Worm (Caenorhabditis elegans) whole organism, L3 larva: ENCODE results near the gene lgc-1.

Experiments used
- R02D3.7 ChIP-seq: fragments of 150-350 bp; optimal IDR thresholded peaks from 2 replicates; lab custom pipeline; 2014; ENCODE audit warnings: missing biosample characterization, missing genetic modification characterization
- ZK546.5 ChIP-seq: sonication (generic microtip); optimal IDR thresholded peaks from 2 replicates; lab custom pipeline; 2017; ENCODE audit warnings: missing biosample characterization, missing genetic modification characterization
- aly-2 ChIP-seq: fragments of 150-350 bp; optimal IDR thresholded peaks from 2 replicates; lab custom pipeline; 2014; ENCODE audit warnings: missing biosample characterization, missing genetic modification characterization
- ama-1 ChIP-seq: fragments of 150-350 bp; optimal IDR thresholded peaks from 2 replicates; lab custom pipeline; 2018
- ceh-16 ChIP-seq: sonication (generic microtip); optimal IDR thresholded peaks from 2 replicates; lab custom pipeline; 2017; ENCODE audit warnings: missing biosample characterization, missing genetic modification characterization
- ceh-28 ChIP-seq: fragments of 150-350 bp; optimal IDR thresholded peaks from 2 replicates; lab custom pipeline; 2014; ENCODE audit warnings: missing biosample characterization, missing genetic modification reagents, missing genetic modification characterization
- ceh-82 ChIP-seq: fragments of 150-350 bp; optimal IDR thresholded peaks from 2 replicates; lab custom pipeline; 2014; ENCODE audit warnings: missing biosample characterization, missing genetic modification characterization
- ceh-9 ChIP-seq: sonication (generic microtip); optimal IDR thresholded peaks from 2 replicates; lab custom pipeline; 2018; ENCODE audit warnings: missing biosample characterization, missing genetic modification characterization
- daf-12 ChIP-seq: fragments of 150-350 bp; optimal IDR thresholded peaks from 2 replicates; lab custom pipeline; 2014; ENCODE audit warnings: missing biosample characterization, missing genetic modification reagents, missing genetic modification characterization
- egl-27 ChIP-seq: sonication (generic microtip); optimal IDR thresholded peaks from 4 replicates; lab custom pipeline; 2017; ENCODE audit warnings: missing biosample characterization, missing genetic modification reagents, missing genetic modification characterization
- egl-5 ChIP-seq: fragments of 150-350 bp; optimal IDR thresholded peaks from 2 replicates; lab custom pipeline; 2017; ENCODE audit warnings: missing biosample characterization, missing genetic modification reagents, missing genetic modification characterization, inconsistent platforms
- elt-1 ChIP-seq: fragments of 150-350 bp; optimal IDR thresholded peaks from 2 replicates; lab custom pipeline; 2014; ENCODE audit warnings: missing biosample characterization, missing genetic modification characterization
- elt-2 ChIP-seq: sonication (generic microtip); optimal IDR thresholded peaks from 2 replicates; lab custom pipeline; 2016; ENCODE audit warnings: missing genetic modification reagents, mild to moderate bottlenecking, missing genetic modification characterization, missing compliant biosample characterization
- eor-1 ChIP-seq, 2 experiments: fragments of 150-350 bp; optimal IDR thresholded peaks; 2 replicates each; lab custom pipeline; 2014 to 2018; ENCODE audit warnings: missing biosample characterization in 2 of 2, missing genetic modification characterization in 2 of 2
- fkh-10 ChIP-seq: sonication (generic microtip); optimal IDR thresholded peaks from 2 replicates; lab custom pipeline; 2017; ENCODE audit warnings: missing biosample characterization, missing genetic modification reagents, missing genetic modification characterization
- fkh-2 ChIP-seq: fragments of 150-350 bp; optimal IDR thresholded peaks from 2 replicates; lab custom pipeline; 2014; ENCODE audit warnings: missing biosample characterization, missing genetic modification reagents, missing genetic modification characterization
- fos-1 ChIP-seq: fragments of 150-350 bp; optimal IDR thresholded peaks from 2 replicates; lab custom pipeline; 2014; ENCODE audit warnings: missing biosample characterization, missing genetic modification characterization
- hmg-11 ChIP-seq: sonication (generic microtip); optimal IDR thresholded peaks from 2 replicates; lab custom pipeline; 2016; ENCODE audit warnings: missing genetic modification characterization, missing compliant biosample characterization
- lin-15B ChIP-seq: fragments of 150-350 bp; optimal IDR thresholded peaks from 2 replicates; lab custom pipeline; 2014; ENCODE audit warnings: missing biosample characterization, missing genetic modification characterization
- lin-39 ChIP-seq: fragments of 150-350 bp; optimal IDR thresholded peaks from 2 replicates; lab custom pipeline; 2018; ENCODE audit warnings: missing biosample characterization, missing genetic modification reagents, missing genetic modification characterization
- mdl-1 ChIP-seq: fragments of 150-350 bp; optimal IDR thresholded peaks from 2 replicates; lab custom pipeline; 2014; ENCODE audit warnings: missing biosample characterization, missing genetic modification characterization
- mml-1 ChIP-seq: fragments of 150-350 bp; sonication (generic microtip); optimal IDR thresholded peaks from 3 replicates; lab custom pipeline; 2014; ENCODE audit warnings: missing biosample characterization, missing genetic modification characterization
- nfya-1 ChIP-seq: sonication (generic microtip); optimal IDR thresholded peaks from 2 replicates; lab custom pipeline; 2017; ENCODE audit warnings: missing genetic modification characterization, mild to moderate bottlenecking, missing compliant biosample characterization, antibody characterized with exemption, moderate library complexity; ENCODE audit not compliant: insufficient read depth
- nhr-11 ChIP-seq: fragments of 150-350 bp; optimal IDR thresholded peaks from 2 replicates; lab custom pipeline; 2014; ENCODE audit warnings: missing biosample characterization, missing genetic modification characterization
- nhr-12 ChIP-seq: fragments of 150-350 bp; optimal IDR thresholded peaks from 2 replicates; lab custom pipeline; 2014; ENCODE audit warnings: missing biosample characterization, missing genetic modification characterization
- nhr-23 ChIP-seq: fragments of 150-350 bp; optimal IDR thresholded peaks from 2 replicates; lab custom pipeline; 2014; ENCODE audit warnings: missing biosample characterization, missing genetic modification reagents, missing genetic modification characterization
- nhr-237 ChIP-seq: fragments of 150-350 bp; optimal IDR thresholded peaks from 2 replicates; lab custom pipeline; 2014; ENCODE audit warnings: missing biosample characterization, missing genetic modification characterization
- nhr-25 ChIP-seq: sonication (generic microtip); optimal IDR thresholded peaks from 2 replicates; lab custom pipeline; 2017; ENCODE audit warnings: missing biosample characterization, missing genetic modification characterization
- nhr-28 ChIP-seq: fragments of 150-350 bp; optimal IDR thresholded peaks from 2 replicates; lab custom pipeline; 2014; ENCODE audit warnings: missing biosample characterization, missing genetic modification characterization
- nhr-43 ChIP-seq: sonication (generic microtip); optimal IDR thresholded peaks from 2 replicates; lab custom pipeline; 2016; ENCODE audit warnings: mild to moderate bottlenecking, missing genetic modification characterization, missing compliant biosample characterization; ENCODE audit not compliant: poor library complexity, severe bottlenecking
- nhr-67 ChIP-seq: fragments of 150-350 bp; optimal IDR thresholded peaks from 2 replicates; lab custom pipeline; 2014; ENCODE audit warnings: missing biosample characterization, missing genetic modification characterization
- nhr-77 ChIP-seq: fragments of 150-350 bp; optimal IDR thresholded peaks from 2 replicates; lab custom pipeline; 2014; ENCODE audit warnings: missing biosample characterization, missing genetic modification characterization
- pha-4 ChIP-seq: fragments of 150-350 bp; optimal IDR thresholded peaks from 2 replicates; lab custom pipeline; 2014; ENCODE audit warnings: missing biosample characterization, missing genetic modification reagents, missing genetic modification characterization
- pqm-1 ChIP-seq: fragments of 150-350 bp; optimal IDR thresholded peaks from 2 replicates; lab custom pipeline; 2017; ENCODE audit warnings: missing biosample characterization, missing genetic modification characterization, inconsistent platforms
- sea-2 ChIP-seq: fragments of 150-350 bp; sonication (generic microtip); optimal IDR thresholded peaks from 4 replicates; lab custom pipeline; 2014; ENCODE audit warnings: missing biosample characterization, missing genetic modification reagents, missing genetic modification characterization
- skn-1 ChIP-seq: fragments of 150-350 bp; optimal IDR thresholded peaks from 2 replicates; lab custom pipeline; 2014; ENCODE audit warnings: missing biosample characterization, missing genetic modification characterization
- snpc-4 ChIP-seq: fragments of 150-350 bp; optimal IDR thresholded peaks from 2 replicates; lab custom pipeline; 2014; ENCODE audit warnings: missing biosample characterization, missing genetic modification characterization
- tbx-2 ChIP-seq: sonication (generic microtip); optimal IDR thresholded peaks from 2 replicates; lab custom pipeline; 2016; ENCODE audit warnings: mild to moderate bottlenecking, missing genetic modification characterization, missing compliant biosample characterization
- unc-39 ChIP-seq: sonication (generic microtip); optimal IDR thresholded peaks from 4 replicates; lab custom pipeline; 2017; ENCODE audit warnings: missing biosample characterization, missing genetic modification characterization
- unc-62 ChIP-seq: fragments of 150-350 bp; sonication (generic microtip); optimal IDR thresholded peaks from 4 replicates; lab custom pipeline; 2014; ENCODE audit warnings: missing biosample characterization, missing genetic modification reagents, missing genetic modification characterization
- zag-1 ChIP-seq: fragments of 150-350 bp; optimal IDR thresholded peaks from 2 replicates; lab custom pipeline; 2014; ENCODE audit warnings: missing biosample characterization, missing genetic modification characterization
- ztf-11 ChIP-seq: fragments of 150-350 bp; optimal IDR thresholded peaks from 2 replicates; lab custom pipeline; 2014; ENCODE audit warnings: missing biosample characterization, missing genetic modification characterization
- ztf-4 ChIP-seq: fragments of 150-350 bp; optimal IDR thresholded peaks from 2 replicates; lab custom pipeline; 2014; ENCODE audit warnings: missing biosample characterization, missing genetic modification characterization

lgc-1 gene

DNA sequence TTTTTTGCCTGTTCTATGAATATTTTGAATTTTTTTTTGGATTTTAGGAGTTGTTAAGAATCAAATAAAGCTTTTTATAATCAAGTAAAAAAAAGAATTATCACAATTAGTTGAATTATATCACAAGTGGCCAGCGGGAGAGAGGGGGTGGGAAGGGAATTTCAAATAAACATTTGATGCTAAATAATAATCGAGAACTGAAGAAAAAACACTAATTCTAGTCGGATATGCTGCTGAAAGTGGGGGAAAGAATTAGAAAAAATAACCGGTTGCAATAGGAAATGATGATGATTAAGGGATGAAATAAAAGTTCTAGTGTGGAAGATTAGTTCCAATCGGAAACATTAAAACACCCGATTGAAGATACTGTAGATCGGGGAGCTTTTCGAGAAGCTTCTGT lies 46.4 kb downstream of the lgc-1 start:
- TF ChIP-seq unc-39 (no peak), egl-5 (tag; lab: Kevin White, UChicago) (no peak)

DNA sequence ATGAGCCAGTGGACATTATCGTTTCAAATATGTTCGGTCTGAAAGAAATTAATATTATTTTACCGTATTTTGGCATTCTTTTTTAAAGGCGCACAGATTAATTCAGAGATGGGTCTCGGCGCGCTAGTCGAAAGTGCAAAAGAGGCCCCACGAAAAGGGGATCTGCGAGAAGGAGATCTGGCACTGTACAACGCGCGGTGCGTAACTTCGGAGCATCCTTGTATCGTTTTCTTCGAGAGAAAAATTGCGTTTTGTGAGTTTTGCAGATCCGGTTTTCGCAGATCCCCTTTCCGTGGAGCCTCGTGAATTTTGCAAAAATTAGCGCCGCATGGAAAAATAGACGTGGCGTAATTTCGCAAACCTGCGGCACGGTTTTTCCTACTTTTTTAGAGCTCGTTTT lies 46.9 kb downstream of the lgc-1 start:
- TF ChIP-seq ztf-11 (tag; lab: Kevin White, UChicago): no peak

DNA sequence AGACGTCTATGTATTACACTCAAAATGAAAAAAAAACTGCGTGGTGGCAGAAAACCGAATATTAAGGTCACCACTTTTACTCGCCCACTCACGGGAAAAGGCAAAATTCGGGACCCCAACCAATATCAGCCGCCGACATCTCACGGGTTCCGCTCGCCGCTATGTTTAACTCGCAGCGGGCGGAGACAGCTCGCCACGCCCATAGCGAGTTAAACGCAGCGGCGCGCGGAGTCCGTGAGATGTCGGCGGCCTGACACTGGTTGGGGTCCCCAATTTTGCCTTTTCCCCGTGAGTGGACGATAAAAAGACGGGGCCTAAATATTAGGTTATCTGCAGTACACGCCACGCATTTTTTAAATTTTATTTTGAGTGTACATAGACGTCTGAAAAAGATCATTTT lies 47.7 kb downstream of the lgc-1 start:
- TF ChIP-seq egl-5 (tag; lab: Kevin White, UChicago): no peak
- TF ChIP-seq ZK546.5: no peak
- no peak for TF ChIP-seq zag-1 (tag; lab: Kevin White, UChicago)
- TF ChIP-seq R02D3.7: no peak
- no peak for TF ChIP-seq elt-1
- TF ChIP-seq hmg-11 (tag; lab: Kevin White, UChicago): no peak
- no peak for TF ChIP-seq unc-39
- no peak for TF ChIP-seq eor-1 (tag; optimal IDR thresholded peaks at IDR 0.05; lab: Kevin White, UChicago)
- TF ChIP-seq lin-15B (tag; lab: Kevin White, UChicago): no peak
- no peak for TF ChIP-seq nhr-23 (tag; lab: Kevin White, UChicago)
- TF ChIP-seq, all 47 proteins: peak for 0

DNA sequence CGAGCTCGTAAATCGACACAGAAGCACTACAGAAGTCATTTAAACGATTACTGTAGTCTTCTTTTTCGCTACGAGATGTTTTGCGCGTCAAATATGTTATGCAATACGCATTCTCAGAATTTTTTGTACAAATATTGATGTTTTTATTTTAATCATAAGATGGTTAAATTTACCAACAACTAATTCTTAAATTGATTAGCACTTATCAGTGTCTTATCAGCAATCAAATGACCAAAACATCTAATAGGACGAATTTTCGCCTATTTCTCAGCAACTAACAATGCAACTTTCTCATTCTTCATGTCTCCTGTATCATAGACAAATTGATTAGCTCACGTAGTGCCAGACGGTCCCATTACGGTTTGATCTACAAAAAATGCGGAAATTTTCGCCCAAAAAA lies 51.1 kb downstream of the lgc-1 start:
- peak; percentile 12 for TF ChIP-seq pqm-1 (tag; lab: Kevin White, UChicago)
- no peak for TF ChIP-seq aly-2 (tag; lab: Kevin White, UChicago)
- peak; percentile 10 for TF ChIP-seq elt-2 (tag; lab: Kevin White, UChicago)
- no peak for TF ChIP-seq unc-62 (GFP tag; lab: Kevin White, UChicago)
- TF ChIP-seq zag-1 (tag; lab: Kevin White, UChicago): no peak

DNA sequence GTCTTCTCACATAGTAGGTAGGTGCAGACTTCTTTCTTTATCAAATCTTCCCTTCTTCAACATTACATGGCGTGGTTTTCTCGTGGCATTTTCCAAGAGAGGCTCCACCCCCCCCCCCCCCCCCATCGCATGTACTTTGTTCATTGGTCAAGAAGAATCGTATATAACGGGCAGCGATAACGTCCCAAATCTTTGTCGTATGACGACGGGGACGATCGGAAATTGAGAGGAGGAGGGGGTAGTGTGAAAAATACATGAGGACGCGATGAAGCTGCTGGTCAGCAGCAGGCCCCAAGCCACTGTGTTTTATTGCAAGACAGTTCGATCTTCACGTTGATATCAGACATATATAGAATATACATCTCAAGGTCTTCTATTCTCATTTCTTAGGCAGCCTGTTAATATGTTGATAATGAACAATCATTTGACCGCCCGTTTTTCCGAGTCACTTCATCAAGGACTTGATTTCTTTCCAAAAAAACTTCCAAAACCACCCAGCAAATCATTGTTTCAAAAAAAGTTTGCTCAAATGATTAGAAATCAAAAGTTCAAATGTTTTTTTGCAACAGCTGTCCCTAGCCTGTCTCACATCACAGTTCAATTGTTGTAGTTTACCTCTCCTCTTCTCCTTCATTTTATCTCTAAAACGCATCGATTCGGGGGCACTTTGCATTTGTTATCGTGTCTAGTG lies 51.8 kb downstream of the lgc-1 start:
- TF ChIP-seq sea-2 (GFP tag; lab: Kevin White, UChicago) (no peak), ceh-9 (tag; lab: Kevin White, UChicago) (no peak), ceh-82 (no peak), skn-1 (tag; lab: Kevin White, UChicago) (no peak), zag-1 (tag; lab: Kevin White, UChicago) (no peak), fkh-2 (tag; lab: Kevin White, UChicago) (no peak), mml-1 (tag; lab: Kevin White, UChicago) (no peak), nhr-67 (no peak), ceh-16 (tag; lab: Kevin White, UChicago) (no peak), ztf-11 (tag; lab: Kevin White, UChicago) (no peak), unc-62 (GFP tag; lab: Kevin White, UChicago) (no peak), nhr-43 (tag; lab: Kevin White, UChicago) (peak; percentile 56), lin-39 (tag; lab: Kevin White, UChicago) (no peak), ama-1 (lab: Kevin White, UChicago) (peak; percentile 40), fkh-10 (GFP tag; lab: Kevin White, UChicago) (no peak), elt-2 (tag; lab: Kevin White, UChicago) (peak; percentile 50), nhr-28 (tag; lab: Kevin White, UChicago) (no peak), ztf-4 (tag; lab: Kevin White, UChicago) (no peak), egl-27 (tag; lab: Kevin White, UChicago) (no peak), unc-39 (no peak), nhr-23 (tag; lab: Kevin White, UChicago) (no peak), tbx-2 (no peak), eor-1 (tag; optimal IDR thresholded peaks at IDR 0.05; lab: Kevin White, UChicago) (no peak), snpc-4 (tag; lab: Kevin White, UChicago) (no peak), nfya-1 (peak; percentile 55), ceh-28 (tag; lab: Kevin White, UChicago) (no peak), nhr-237 (tag; lab: Kevin White, UChicago) (no peak), mdl-1 (no peak), ZK546.5 (no peak), pha-4 (no peak), nhr-11 (tag; lab: Kevin White, UChicago) (no peak), egl-5 (tag; lab: Kevin White, UChicago) (no peak), daf-12 (tag; lab: Kevin White, UChicago) (no peak), fos-1 (tag; lab: Kevin White, UChicago) (no peak), nhr-12 (tag; lab: Kevin White, UChicago) (no peak), elt-1 (no peak), pqm-1 (tag; lab: Kevin White, UChicago) (no peak), lin-15B (tag; lab: Kevin White, UChicago) (no peak), nhr-77 (no peak), aly-2 (tag; lab: Kevin White, UChicago) (no peak), nhr-25 (peak; percentile 7), hmg-11 (tag; lab: Kevin White, UChicago) (no peak)
